Worm (Caenorhabditis elegans): ENCODE measurements around the gene sek-4.

The sek-4 gene

ce11 chrX:5365437-5365836 lies 9.4 kb upstream of the sek-4 start, which contains the start of gene F35C8.5:
F35C8.5 (plus strand) TSS chrX:5365813.
- TF ChIP-seq tbx-8 (GFP tag; optimal IDR thresholded peaks at IDR 0.05) (no peak), nhr-237 (tag; optimal IDR thresholded peaks at IDR 0.05) (no peak), elt-1 (tag; optimal IDR thresholded peaks at IDR 0.05; ENCODE audit: borderline replicate concordance, insufficient read depth) (no peak), sptf-1 (tag; optimal IDR thresholded peaks at IDR 0.05) (no peak), flh-1 (GFP tag; optimal IDR thresholded peaks at IDR 0.05) (no peak), cnd-1 (tag; optimal IDR thresholded peaks at IDR 0.05) (no peak), nhr-2 (tag; optimal IDR thresholded peaks at IDR 0.05) (no peak), lsy-2 (tag; optimal IDR thresholded peaks at IDR 0.05) (no peak), mep-1 (tag; optimal IDR thresholded peaks at IDR 0.05) (no peak), snpc-4 (tag; optimal IDR thresholded peaks at IDR 0.05) (no peak), unc-39 (tag; optimal IDR thresholded peaks at IDR 0.05) (no peak), elt-3 (tag; optimal IDR thresholded peaks at IDR 0.05) (no peak)

- no peak for TF ChIP-seq nhr-237 (tag; optimal IDR thresholded peaks at IDR 0.05)
- no peak for TF ChIP-seq bed-3 (GFP tag; optimal IDR thresholded peaks at IDR 0.05)
- peak; percentile 98 for TF ChIP-seq zip-8 (tag; optimal IDR thresholded peaks at IDR 0.05)
These were observed 8.2 kb upstream of the sek-4 start for ce11 chrX:5366613-5367012.

ce11 chrX:5368220-5368619 lies 6.6 kb upstream of the sek-4 start, which contains the start of gene jkk-1:
jkk-1 (plus strand) TSS chrX:5368468.
- TF ChIP-seq mls-2 (tag; optimal IDR thresholded peaks at IDR 0.05) (peak; percentile 65), unc-120 (tag; optimal IDR thresholded peaks at IDR 0.05; ENCODE audit: poor library complexity, severe bottlenecking) (no peak), sptf-1 (tag; optimal IDR thresholded peaks at IDR 0.05) (peak; percentile 36), mab-5 (tag; optimal IDR thresholded peaks at IDR 0.05) (no peak), zip-8 (tag; optimal IDR thresholded peaks at IDR 0.05) (no peak), ces-1 (GFP tag; optimal IDR thresholded peaks at IDR 0.05) (peak; percentile 29), drap-1 (GFP tag; optimal IDR thresholded peaks at IDR 0.05) (peak; percentile 33), lsy-2 (tag; optimal IDR thresholded peaks at IDR 0.05) (no peak), blmp-1 (tag; optimal IDR thresholded peaks at IDR 0.05) (no peak), hlh-1 (tag; optimal IDR thresholded peaks at IDR 0.05) (no peak), bed-3 (GFP tag; optimal IDR thresholded peaks at IDR 0.05) (no peak)

ce11 chrX:5370605-5371004 lies 4.3 kb upstream of the sek-4 start:
- TF ChIP-seq ham-2 (GFP tag; optimal IDR thresholded peaks at IDR 0.05), result no peak
- no peak for TF ChIP-seq mep-1 (tag; optimal IDR thresholded peaks at IDR 0.05)
- no peak for TF ChIP-seq cnd-1 (tag; optimal IDR thresholded peaks at IDR 0.05)
- TF ChIP-seq nhr-237 (tag; optimal IDR thresholded peaks at IDR 0.05), result no peak
- no peak for TF ChIP-seq ces-1 (GFP tag; optimal IDR thresholded peaks at IDR 0.05)
- no peak for TF ChIP-seq snpc-4 (tag; optimal IDR thresholded peaks at IDR 0.05)
- no peak for TF ChIP-seq bed-3 (GFP tag; optimal IDR thresholded peaks at IDR 0.05)
- TF ChIP-seq lsy-2 (tag; optimal IDR thresholded peaks at IDR 0.05), result no peak
- no peak for TF ChIP-seq elt-1 (tag; optimal IDR thresholded peaks at IDR 0.05; ENCODE audit: borderline replicate concordance, insufficient read depth)

- TF ChIP-seq M03D4.4 (tag; optimal IDR thresholded peaks at IDR 0.05) (no peak), mep-1 (tag; optimal IDR thresholded peaks at IDR 0.05) (no peak), snpc-4 (tag; optimal IDR thresholded peaks at IDR 0.05) (no peak), ces-1 (GFP tag; optimal IDR thresholded peaks at IDR 0.05) (no peak), lin-32 (GFP tag; optimal IDR thresholded peaks at IDR 0.05) (no peak), blmp-1 (tag; optimal IDR thresholded peaks at IDR 0.05) (no peak), unc-39 (tag; optimal IDR thresholded peaks at IDR 0.05) (no peak), hlh-1 (tag; optimal IDR thresholded peaks at IDR 0.05) (no peak), mab-5 (tag; optimal IDR thresholded peaks at IDR 0.05) (no peak), nhr-76 (tag; optimal IDR thresholded peaks at IDR 0.05) (no peak), ham-2 (GFP tag; optimal IDR thresholded peaks at IDR 0.05) (no peak), nhr-2 (tag; optimal IDR thresholded peaks at IDR 0.05) (no peak), bed-3 (GFP tag; optimal IDR thresholded peaks at IDR 0.05) (no peak)
These were observed 2.2 kb upstream of the sek-4 start, which contains the start of gene F35C8.8 for ce11 chrX:5372638-5373037. F35C8.8 (minus strand) TSS chrX:5372639.

ce11 chrX:5373597-5373996 lies 1.3 kb upstream of the sek-4 start:
- no peak for TF ChIP-seq mep-1 (tag; optimal IDR thresholded peaks at IDR 0.05)
- TF ChIP-seq nhr-2 (tag; optimal IDR thresholded peaks at IDR 0.05), result no peak
- no peak for TF ChIP-seq unc-39 (tag; optimal IDR thresholded peaks at IDR 0.05)
- TF ChIP-seq blmp-1 (tag; optimal IDR thresholded peaks at IDR 0.05), result no peak
- no peak for TF ChIP-seq lsy-2 (tag; optimal IDR thresholded peaks at IDR 0.05)
- TF ChIP-seq M03D4.4 (tag; optimal IDR thresholded peaks at IDR 0.05), result no peak
- no peak for TF ChIP-seq snpc-4 (tag; optimal IDR thresholded peaks at IDR 0.05)
- no peak for TF ChIP-seq ces-1 (GFP tag; optimal IDR thresholded peaks at IDR 0.05)
- TF ChIP-seq drap-1 (GFP tag; optimal IDR thresholded peaks at IDR 0.05), result no peak
- TF ChIP-seq unc-62 (GFP tag; optimal IDR thresholded peaks at IDR 0.05), result no peak
- no peak for TF ChIP-seq pha-4 (tag; optimal IDR thresholded peaks at IDR 0.05)
- TF ChIP-seq nhr-12 (tag; optimal IDR thresholded peaks at IDR 0.05), result no peak
